Fruit fly (Drosophila melanogaster) whole organism, embryonic: ENCODE measurements around the gene Ada2a.

Experiments
- Abd-B ChIP-seq: fragments of 200-800 bp; sonication (Bioruptor generic); optimal IDR thresholded peaks from 2 replicates; lab custom pipeline; 2018; ENCODE audit warnings: missing biosample characterization, mild to moderate bottlenecking, missing genetic modification characterization, moderate library complexity
- CG12659 ChIP-seq: fragments of 200-800 bp; sonication (Bioruptor generic); optimal IDR thresholded peaks from 3 replicates; lab custom pipeline; 2017; ENCODE audit warnings: mild to moderate bottlenecking, missing biosample characterization, missing genetic modification reagents, missing genetic modification characterization
- CG12744 ChIP-seq: fragments of 200-800 bp; sonication (Bioruptor generic); optimal IDR thresholded peaks from 2 replicates; lab custom pipeline; 2016; ENCODE audit warnings: missing biosample characterization, missing genetic modification characterization
- CG1603 ChIP-seq: fragments of 200-800 bp; sonication (Bioruptor generic); optimal IDR thresholded peaks from 2 replicates; lab custom pipeline; 2019; ENCODE audit warnings: missing biosample characterization, mild to moderate bottlenecking, missing genetic modification characterization, moderate library complexity
- CG16813 ChIP-seq: fragments of 200-800 bp; sonication (Bioruptor generic); IDR thresholded peaks from 3 replicates; pipeline ENCODE4 v1.3.6; 2022; ENCODE audit warnings: missing biosample characterization, missing genetic modification characterization; ENCODE audit not compliant: partially characterized antibody
- CG16863 ChIP-seq: fragments of 200-800 bp; sonication (Bioruptor generic); optimal IDR thresholded peaks from 3 replicates; lab custom pipeline; 2016; ENCODE audit warnings: missing biosample characterization, missing genetic modification characterization
- CG17186 ChIP-seq: fragments of 200-800 bp; sonication (Bioruptor generic); optimal IDR thresholded peaks from 3 replicates; lab custom pipeline; 2017; ENCODE audit warnings: missing biosample characterization, missing genetic modification reagents, missing genetic modification characterization
- CG17359 ChIP-seq: fragments of 200-800 bp; sonication (Bioruptor generic); optimal IDR thresholded peaks from 3 replicates; lab custom pipeline; 2018; ENCODE audit warnings: missing biosample characterization, mild to moderate bottlenecking, missing genetic modification characterization, moderate library complexity
- CG17612 ChIP-seq: fragments of 200-800 bp; sonication (Bioruptor generic); IDR thresholded peaks from 2 replicates; pipeline ENCODE4 v1.3.6; 2022; ENCODE audit warnings: missing biosample characterization, missing genetic modification characterization
- CG2120 ChIP-seq: fragments of 200-800 bp; sonication (Bioruptor generic); optimal IDR thresholded peaks from 3 replicates; lab custom pipeline; 2016; ENCODE audit warnings: missing biosample characterization, missing genetic modification characterization
- CG2129 ChIP-seq: fragments of 200-800 bp; sonication (Bioruptor generic); IDR thresholded peaks from 2 replicates; pipeline ENCODE4 v1.3.6; 2022; ENCODE audit warnings: missing biosample characterization, missing genetic modification characterization; ENCODE audit not compliant: partially characterized antibody
- CG2889 ChIP-seq: fragments of 200-800 bp; sonication (Bioruptor generic); IDR thresholded peaks from 3 replicates; pipeline ENCODE4 v1.3.6; 2022; ENCODE audit warnings: missing biosample characterization, missing genetic modification characterization
- CG32767 ChIP-seq: fragments of 200-800 bp; sonication (Bioruptor generic); IDR thresholded peaks from 2 replicates; pipeline ENCODE4 v1.3.6; 2022; ENCODE audit warnings: missing biosample characterization, missing genetic modification characterization
- CG42726 ChIP-seq: fragments of 200-800 bp; sonication (Bioruptor generic); IDR thresholded peaks from 2 replicates; pipeline ENCODE4 v1.3.6; 2022; ENCODE audit warnings: missing biosample characterization, missing genetic modification characterization; ENCODE audit not compliant: partially characterized antibody
- CG4424 ChIP-seq: fragments of 200-800 bp; sonication (Bioruptor generic); optimal IDR thresholded peaks from 3 replicates; lab custom pipeline; 2016; ENCODE audit warnings: missing biosample characterization, missing genetic modification characterization
- CG6254 ChIP-seq: fragments of 200-800 bp; sonication (Bioruptor generic); optimal IDR thresholded peaks from 3 replicates; lab custom pipeline; 2017; ENCODE audit warnings: mild to moderate bottlenecking, missing biosample characterization, missing genetic modification reagents, missing genetic modification characterization
- CG6272 ChIP-seq: fragments of 200-800 bp; sonication (Bioruptor generic); IDR thresholded peaks from 2 replicates; pipeline ENCODE4 v1.3.6; 2022; ENCODE audit warnings: missing biosample characterization, missing genetic modification characterization
- CG6689 ChIP-seq: fragments of 200-800 bp; sonication (Bioruptor generic); IDR thresholded peaks from 2 replicates; pipeline ENCODE4 v1.3.6; 2022; ENCODE audit warnings: missing biosample characterization, missing genetic modification characterization
- CG8089 ChIP-seq: fragments of 200-800 bp; sonication (Bioruptor generic); optimal IDR thresholded peaks from 3 replicates; lab custom pipeline; 2016; ENCODE audit warnings: missing biosample characterization, missing genetic modification characterization
- CG8388 ChIP-seq: fragments of 200-800 bp; sonication (Bioruptor generic); optimal IDR thresholded peaks from 2 replicates; lab custom pipeline; 2019; ENCODE audit warnings: missing biosample characterization, mild to moderate bottlenecking, missing genetic modification characterization, moderate library complexity
- CG9727 ChIP-seq: fragments of 200-800 bp; sonication (Bioruptor generic); optimal IDR thresholded peaks from 3 replicates; lab custom pipeline; 2017; ENCODE audit warnings: missing biosample characterization, mild to moderate bottlenecking, missing genetic modification characterization
- D ChIP-seq, 2 experiments: fragments of 200-800 bp in 1 of 2; fragments of >200 bp in 1 of 2; sonication (Bioruptor generic) in 1 of 2; optimal IDR thresholded peaks; 2 replicates in 1 of 2; 3 replicates in 1 of 2; lab custom pipeline; 2017; ENCODE audit warnings: mild to moderate bottlenecking in 1 of 2, missing biosample characterization in 1 of 2, missing genetic modification characterization in 1 of 2, missing genetic modification reagents in 1 of 2
- D19B ChIP-seq: fragments of 200-800 bp; sonication (Bioruptor generic); optimal IDR thresholded peaks from 2 replicates; lab custom pipeline; 2017; ENCODE audit warnings: missing biosample characterization, mild to moderate bottlenecking, missing genetic modification characterization
- Fer1 ChIP-seq: fragments of 200-800 bp; sonication (Bioruptor generic); optimal IDR thresholded peaks from 2 replicates; lab custom pipeline; 2017; ENCODE audit warnings: missing biosample characterization, mild to moderate bottlenecking, missing genetic modification characterization
- H15 ChIP-seq: fragments of 200-800 bp; sonication (Bioruptor generic); IDR thresholded peaks from 3 replicates; pipeline ENCODE4 v1.3.6; 2022; ENCODE audit warnings: missing biosample characterization, missing genetic modification characterization
- HLH3B ChIP-seq: fragments of 200-800 bp; sonication (Bioruptor generic); IDR thresholded peaks from 2 replicates; pipeline ENCODE4 v1.3.6; 2022; ENCODE audit warnings: missing biosample characterization, missing genetic modification characterization
- HLH4C ChIP-seq: fragments of 200-800 bp; sonication (Bioruptor generic); IDR thresholded peaks from 3 replicates; pipeline ENCODE4 v1.3.6; 2022; ENCODE audit warnings: missing biosample characterization, missing genetic modification characterization; ENCODE audit not compliant: partially characterized antibody
- Hr3 ChIP-seq: fragments of 200-800 bp; sonication (Bioruptor generic); optimal IDR thresholded peaks from 3 replicates; lab custom pipeline; 2016; ENCODE audit warnings: missing biosample characterization, missing genetic modification characterization
- MBD-R2 ChIP-seq: fragments of 200-800 bp; sonication (Bioruptor generic); IDR thresholded peaks from 2 replicates; pipeline ENCODE4 v1.3.6; 2022; ENCODE audit warnings: missing biosample characterization, missing genetic modification characterization
- NC2β ChIP-seq: fragments of 200-800 bp; sonication (Bioruptor generic); optimal IDR thresholded peaks from 2 replicates; lab custom pipeline; 2016; ENCODE audit warnings: missing biosample characterization, missing genetic modification characterization
- NFAT ChIP-seq: fragments of 200-800 bp; sonication (Bioruptor generic); IDR thresholded peaks from 2 replicates; pipeline ENCODE4 v1.3.6; 2022; ENCODE audit warnings: missing biosample characterization, missing genetic modification characterization
- NfI ChIP-seq: fragments of 200-800 bp; sonication (Bioruptor generic); optimal IDR thresholded peaks from 3 replicates; lab custom pipeline; 2018; ENCODE audit warnings: missing biosample characterization, mild to moderate bottlenecking, missing genetic modification characterization, moderate library complexity
- Pdp1 ChIP-seq, 2 experiments: fragments of 200-800 bp; sonication (Bioruptor generic); optimal IDR thresholded peaks; 3 replicates each; lab custom pipeline; 2016; ENCODE audit warnings: missing biosample characterization in 2 of 2, missing genetic modification characterization in 2 of 2, mild to moderate bottlenecking in 1 of 2, moderate library complexity in 1 of 2
- Ssrp ChIP-seq: fragments of 200-800 bp; sonication (Bioruptor generic); optimal IDR thresholded peaks from 2 replicates; lab custom pipeline; 2018; ENCODE audit warnings: missing biosample characterization, mild to moderate bottlenecking, missing genetic modification characterization, moderate library complexity
- TFAM ChIP-seq: fragments of 200-800 bp; sonication (Bioruptor generic); optimal IDR thresholded peaks from 2 replicates; lab custom pipeline; 2017; ENCODE audit warnings: missing biosample characterization, missing genetic modification characterization, inconsistent platforms
- amos ChIP-seq: fragments of 200-800 bp; sonication (Bioruptor generic); IDR thresholded peaks from 2 replicates; pipeline ENCODE4 v1.3.6; 2022; ENCODE audit warnings: missing biosample characterization, missing genetic modification characterization; ENCODE audit not compliant: partially characterized antibody
- bcd ChIP-seq: fragments of 200-800 bp; sonication (Bioruptor generic); optimal IDR thresholded peaks from 2 replicates; lab custom pipeline; 2017; ENCODE audit warnings: missing biosample characterization, mild to moderate bottlenecking, missing genetic modification characterization
- chinmo ChIP-seq: fragments of 200-800 bp; sonication (Bioruptor generic); IDR thresholded peaks from 4 replicates; pipeline ENCODE4 v1.3.6; 2022; ENCODE audit warnings: missing biosample characterization, missing genetic modification characterization; ENCODE audit not compliant: partially characterized antibody
- da ChIP-seq: fragments of 200-800 bp; sonication (Bioruptor generic); optimal IDR thresholded peaks from 2 replicates; lab custom pipeline; 2016; ENCODE audit warnings: missing biosample characterization, missing genetic modification characterization
- dpn ChIP-seq, 2 experiments: fragments of 200-800 bp; sonication (Bioruptor generic); optimal IDR thresholded peaks; 3 replicates each; lab custom pipeline; 2016; ENCODE audit warnings: missing biosample characterization in 2 of 2, missing genetic modification characterization in 2 of 2
- eyg ChIP-seq: fragments of 200-800 bp; sonication (Bioruptor generic); optimal IDR thresholded peaks from 3 replicates; lab custom pipeline; 2016; ENCODE audit warnings: missing biosample characterization, missing genetic modification characterization
- her ChIP-seq: fragments of 200-800 bp; sonication (Bioruptor generic); optimal IDR thresholded peaks from 2 replicates; lab custom pipeline; 2016; ENCODE audit warnings: missing biosample characterization, missing genetic modification characterization
- jumu ChIP-seq: fragments of 200-800 bp; sonication (Bioruptor generic); optimal IDR thresholded peaks from 3 replicates; lab custom pipeline; 2016; ENCODE audit warnings: missing biosample characterization, missing genetic modification characterization
- knrl ChIP-seq: fragments of 200-800 bp; sonication (Bioruptor generic); IDR thresholded peaks from 3 replicates; pipeline ENCODE4 v1.3.6; 2022; ENCODE audit warnings: missing biosample characterization, missing genetic modification characterization; ENCODE audit not compliant: partially characterized antibody
- pum ChIP-seq: fragments of 200-800 bp; sonication (Bioruptor generic); optimal IDR thresholded peaks from 2 replicates; lab custom pipeline; 2016; ENCODE audit warnings: missing biosample characterization, missing genetic modification characterization
- pzg ChIP-seq: fragments of 200-800 bp; sonication (Bioruptor generic); optimal IDR thresholded peaks from 3 replicates; lab custom pipeline; 2018; ENCODE audit warnings: missing biosample characterization, mild to moderate bottlenecking, missing genetic modification characterization, moderate library complexity
- sens ChIP-seq: fragments of 200-800 bp; sonication (Bioruptor generic); peaks from one replicate; lab custom pipeline; 2016; ENCODE audit warnings: missing biosample characterization, missing genetic modification characterization
- slou ChIP-seq: fragments of 200-800 bp; sonication (Bioruptor generic); optimal IDR thresholded peaks from 3 replicates; lab custom pipeline; 2016; ENCODE audit warnings: missing biosample characterization, missing genetic modification characterization
- vnd ChIP-seq: fragments of 200-800 bp; sonication (Bioruptor generic); IDR thresholded peaks from 3 replicates; pipeline ENCODE4 v1.3.6; 2022; ENCODE audit warnings: missing biosample characterization, missing genetic modification characterization; ENCODE audit not compliant: partially characterized antibody

Ada2a gene

dm6 chr3R:18215300-18215699 lies 40.0 kb downstream of the Ada2a start (continued):
- TF ChIP-seq Hr3 (GFP tag; lab: Kevin White, UChicago), result peak; percentile 1
- TF ChIP-seq eyg (GFP tag; lab: Kevin White, UChicago), result peak; percentile 15
- peak; percentile 57 for TF ChIP-seq MBD-R2 (GFP tag; lab: Robert Waterston, UW)
- no peak for TF ChIP-seq CG17612 (GFP tag; lab: Robert Waterston, UW)
- no peak for TF ChIP-seq CG6272 (GFP tag; lab: Robert Waterston, UW)
- peak; percentile 25; the same call in 1 of the 3 replicates for TF ChIP-seq H15 (GFP tag; lab: Robert Waterston, UW)
- no peak for TF ChIP-seq CG2889 (GFP tag; lab: Robert Waterston, UW)
- no peak for TF ChIP-seq slou
- TF ChIP-seq chinmo (GFP tag; lab: Robert Waterston, UW), result peak; percentile 58; the same call in 1 of the 4 replicates
- TF ChIP-seq Pdp1 (GFP tag; optimal IDR thresholded peaks at IDR 0.05; lab: Kevin White, UChicago), result peak in 1 of 2 experiments; percentile 40
- TF ChIP-seq CG4424 (GFP tag; lab: Kevin White, UChicago), result peak; percentile 37
- no peak for TF ChIP-seq CG17186 (GFP tag; lab: Kevin White, UChicago)
- peak; percentile 47 for TF ChIP-seq CG2129
- no peak for TF ChIP-seq CG12744 (GFP tag; lab: Kevin White, UChicago)
- no peak for TF ChIP-seq da
- TF ChIP-seq HLH3B, result no peak
- TF ChIP-seq CG8089 (GFP tag; lab: Kevin White, UChicago), result no peak
- TF ChIP-seq NC2β (GFP tag; lab: Kevin White, UChicago), result peak; percentile 19
- TF ChIP-seq pzg, result peak; percentile 55
- TF ChIP-seq CG8388 (GFP tag; lab: Kevin White, UChicago), result no peak
- peak; percentile 39 for TF ChIP-seq CG12659 (GFP tag; lab: Kevin White, UChicago)
- TF ChIP-seq HLH4C (GFP tag; lab: Robert Waterston, UW), result peak; percentile 51; the same call in 2 of the 3 replicates
- no peak for TF ChIP-seq TFAM (GFP tag; lab: Kevin White, UChicago)
- TF ChIP-seq CG16863, result peak; percentile 12
- peak; percentile 13 for TF ChIP-seq NfI (GFP tag; lab: Kevin White, UChicago)
- TF ChIP-seq CG42726 (GFP tag; lab: Robert Waterston, UW), result 0 out of 2 replicates have a peak, but pooled peaks have one; percentile 44
- TF ChIP-seq bcd, result peak; percentile 20
- peak; percentile 66 for TF ChIP-seq CG6254 (GFP tag; lab: Kevin White, UChicago)
- TF ChIP-seq knrl (GFP tag; lab: Robert Waterston, UW), result peak; percentile 72; the same call in 2 of the 3 replicates
- TF ChIP-seq D (optimal IDR thresholded peaks at IDR 0.05; lab: Kevin White, UChicago), result no peak
- no peak for TF ChIP-seq D (GFP tag; optimal IDR thresholded peaks at IDR 0.05; lab: Kevin White, UChicago)
- TF ChIP-seq her (GFP tag; lab: Kevin White, UChicago), result no peak
- peak; percentile 33; the same call in 1 of the 2 replicates for TF ChIP-seq CG32767 (GFP tag; lab: Robert Waterston, UW)
- TF ChIP-seq CG17359 (tag; lab: Kevin White, UChicago), result peak; percentile 19
- TF ChIP-seq NFAT (GFP tag; lab: Robert Waterston, UW), result peak; percentile 39; the same call in 1 of the 2 replicates
- peak; percentile 4 for TF ChIP-seq Ssrp (tag; lab: Kevin White, UChicago)
- TF ChIP-seq jumu, result peak; percentile 8
- no peak for TF ChIP-seq Fer1 (GFP tag; lab: Kevin White, UChicago)
- TF ChIP-seq D19B, result no peak
- peak; percentile 75 for TF ChIP-seq CG2120
- peak; percentile 87 for TF ChIP-seq CG6689 (GFP tag; lab: Robert Waterston, UW)
- peak; percentile 17 for TF ChIP-seq Abd-B (GFP tag; lab: Kevin White, UChicago)
- TF ChIP-seq pum (GFP tag; lab: Kevin White, UChicago), result peak; percentile 24
- peak; percentile 53; the same call in 2 of the 3 replicates for TF ChIP-seq vnd (GFP tag; lab: Robert Waterston, UW)
- TF ChIP-seq CG9727 (GFP tag; lab: Kevin White, UChicago), result peak; percentile 10
- peak; percentile 31 for TF ChIP-seq CG1603 (tag; lab: Kevin White, UChicago)
- peak; percentile 84 for TF ChIP-seq sens (GFP tag; lab: Kevin White, UChicago)
- TF ChIP-seq CG16813 (GFP tag; lab: Robert Waterston, UW), result peak; percentile 65
- TF ChIP-seq dpn (GFP tag; optimal IDR thresholded peaks at IDR 0.05; lab: Kevin White, UChicago), result peak; percentile 47 to 50
- TF ChIP-seq amos (GFP tag; lab: Robert Waterston, UW), result peak; percentile 70
